Fruit fly (Drosophila melanogaster) whole organism, embryonic: ENCODE results near the gene esg.
A peak's percentile ranks its signal among the peaks of the same experiment; 100 is the strongest.

Source experiments
- CG10979 ChIP-seq: fragments of 200-800 bp; sonication (Bioruptor generic); optimal IDR thresholded peaks from 2 replicates; lab custom pipeline; 2018; ENCODE audit warnings: missing biosample characterization, mild to moderate bottlenecking, missing genetic modification characterization, moderate library complexity
- CG12104 ChIP-seq: fragments of 200-800 bp; sonication (Bioruptor generic); optimal IDR thresholded peaks from 3 replicates; lab custom pipeline; 2016; ENCODE audit warnings: missing biosample characterization, missing genetic modification characterization
- CG14710 ChIP-seq: fragments of 200-800 bp; sonication (Bioruptor generic); optimal IDR thresholded peaks from 3 replicates; lab custom pipeline; 2019; ENCODE audit warnings: missing biosample characterization, mild to moderate bottlenecking, missing genetic modification characterization, moderate library complexity
- CG17328 ChIP-seq: fragments of 200-800 bp; sonication (Bioruptor generic); IDR thresholded peaks from 2 replicates; pipeline ENCODE4 v1.3.6; 2022; ENCODE audit warnings: missing biosample characterization, missing genetic modification characterization
- CG17361 ChIP-seq: fragments of 200-800 bp; sonication (Bioruptor generic); IDR thresholded peaks from 3 replicates; pipeline ENCODE4 v1.3.6; 2022; ENCODE audit warnings: missing biosample characterization, missing genetic modification characterization
- CG17829 ChIP-seq: fragments of 200-800 bp; optimal IDR thresholded peaks from 2 replicates; lab custom pipeline; 2019; ENCODE audit warnings: missing biosample characterization, mild to moderate bottlenecking, missing genetic modification characterization, moderate library complexity
- CG18262 ChIP-seq: fragments of 200-800 bp; optimal IDR thresholded peaks from 3 replicates; lab custom pipeline; 2019; ENCODE audit warnings: missing biosample characterization, mild to moderate bottlenecking, missing genetic modification characterization, moderate library complexity
- CG2712 ChIP-seq: fragments of 200-800 bp; optimal IDR thresholded peaks from 3 replicates; lab custom pipeline; 2019; ENCODE audit warnings: missing biosample characterization, mild to moderate bottlenecking, missing genetic modification characterization, moderate library complexity
- CG4424 ChIP-seq: fragments of 200-800 bp; sonication (Bioruptor generic); optimal IDR thresholded peaks from 3 replicates; lab custom pipeline; 2016; ENCODE audit warnings: missing biosample characterization, missing genetic modification characterization
- CG8281 ChIP-seq: fragments of 200-800 bp; sonication (Bioruptor generic); optimal IDR thresholded peaks from 2 replicates; lab custom pipeline; 2018; ENCODE audit warnings: missing biosample characterization, mild to moderate bottlenecking, missing genetic modification characterization, moderate library complexity
- Drgx ChIP-seq: fragments of 200-800 bp; sonication (Bioruptor generic); IDR thresholded peaks from 2 replicates; pipeline ENCODE4 v1.3.6; 2022; ENCODE audit warnings: missing biosample characterization, missing genetic modification characterization
- Eip74EF ChIP-seq, 2 experiments: fragments of 200-800 bp in 1 of 2; fragments of >200 bp in 1 of 2; sonication (Bioruptor generic) in 1 of 2; optimal IDR thresholded peaks; 2 replicates each; lab custom pipeline; 2017 to 2019; ENCODE audit warnings: missing biosample characterization in 2 of 2, missing genetic modification characterization in 2 of 2, mild to moderate bottlenecking in 1 of 2, moderate library complexity in 1 of 2
- Ets65A ChIP-seq: fragments of 200-800 bp; sonication (Bioruptor generic); peaks from one replicate; lab custom pipeline; 2016; ENCODE audit warnings: missing biosample characterization, missing genetic modification characterization
- ara ChIP-seq: fragments of 200-800 bp; sonication (Bioruptor generic); IDR thresholded peaks from 2 replicates; pipeline ENCODE4 v1.3.6; 2022; ENCODE audit warnings: missing biosample characterization, missing genetic modification characterization
- bsh ChIP-seq, 2 experiments: fragments of 200-800 bp; sonication (Bioruptor generic); optimal IDR thresholded peaks; 2 replicates each; lab custom pipeline; 2017 to 2018; ENCODE audit warnings: mild to moderate bottlenecking in 2 of 2, missing biosample characterization in 2 of 2, missing genetic modification characterization in 2 of 2, moderate library complexity in 1 of 2
- cad ChIP-seq: fragments of >200 bp; optimal IDR thresholded peaks from 2 replicates; lab custom pipeline; 2017; ENCODE audit warnings: missing biosample characterization, missing genetic modification characterization
- dmrt11E ChIP-seq: fragments of 200-800 bp; sonication (Bioruptor generic); optimal IDR thresholded peaks from 3 replicates; lab custom pipeline; 2018; ENCODE audit warnings: missing biosample characterization, mild to moderate bottlenecking, missing genetic modification characterization, moderate library complexity
- lola ChIP-seq, 3 experiments: fragments of >200 bp in 2 of 3; fragments of 200-800 bp in 1 of 3; sonication (Bioruptor generic) in 1 of 3; optimal IDR thresholded peaks; 2 replicates each; lab custom pipeline; 2017 to 2019; ENCODE audit warnings: missing biosample characterization in 3 of 3, missing genetic modification characterization in 3 of 3, mild to moderate bottlenecking in 1 of 3, moderate library complexity in 1 of 3
- nom ChIP-seq: fragments of 200-800 bp; sonication (Bioruptor generic); optimal IDR thresholded peaks from 2 replicates; lab custom pipeline; 2017; ENCODE audit warnings: missing biosample characterization, missing genetic modification characterization, mild to moderate bottlenecking, moderate library complexity, missing genetic modification reagents
- rib ChIP-seq: fragments of 200-800 bp; sonication (Bioruptor generic); IDR thresholded peaks from 2 replicates; pipeline ENCODE4 v1.3.6; 2022; ENCODE audit warnings: missing biosample characterization, missing genetic modification characterization
- sens ChIP-seq: fragments of 200-800 bp; sonication (Bioruptor generic); peaks from one replicate; lab custom pipeline; 2016; ENCODE audit warnings: missing biosample characterization, missing genetic modification characterization
- vnd ChIP-seq: fragments of 200-800 bp; sonication (Bioruptor generic); IDR thresholded peaks from 3 replicates; pipeline ENCODE4 v1.3.6; 2022; ENCODE audit warnings: missing biosample characterization, missing genetic modification characterization; ENCODE audit not compliant: partially characterized antibody

The esg gene

dm6 chr2L:15383026-15383575, 49.4 kb downstream of the esg start:
- TF ChIP-seq ara (no peak), Drgx (GFP tag; lab: Robert Waterston, UW) (peak; percentile 35; the same call in 1 of the 2 replicates), sens (peak; percentile 68), Ets65A (GFP tag; lab: Kevin White, UChicago) (peak; percentile 61), vnd (GFP tag; lab: Robert Waterston, UW) (no peak)
- TF ChIP-seq, all 482 proteins: peak for 3

DNA sequence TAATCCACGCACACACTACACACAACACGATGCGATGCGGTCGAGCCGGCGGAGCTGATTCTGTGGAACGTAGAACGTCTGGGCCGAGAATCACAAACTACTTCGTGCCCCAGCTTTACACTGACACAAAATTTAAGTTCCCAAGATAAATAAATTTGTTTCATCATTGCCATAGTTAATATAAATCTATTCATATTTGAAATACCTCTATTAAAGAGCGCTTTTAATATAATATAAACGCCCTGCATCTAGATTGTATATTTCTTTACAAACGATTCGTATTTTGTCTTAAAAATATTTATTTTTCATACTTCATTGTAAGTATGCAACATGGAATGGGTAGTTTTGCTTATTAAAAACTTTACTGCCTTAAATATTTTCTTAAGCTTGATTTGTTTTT, 51.7 kb downstream of the esg start:
- TF ChIP-seq CG17829 (tag; lab: Kevin White, UChicago), result no peak
- TF ChIP-seq CG12104 (GFP tag; lab: Kevin White, UChicago), result no peak
- TF ChIP-seq CG10979 (tag; lab: Kevin White, UChicago), result peak; percentile 27
- peak; percentile 21 for TF ChIP-seq CG2712 (tag; lab: Kevin White, UChicago)
- TF ChIP-seq cad (GFP tag; lab: Kevin White, UChicago), result no peak
- TF ChIP-seq rib (GFP tag; lab: Robert Waterston, UW), result no peak
- TF ChIP-seq lola (GFP tag; optimal IDR thresholded peaks at IDR 0.05; lab: Kevin White, UChicago), result peak in 1 of 3 experiments; percentile 27
- TF ChIP-seq CG17328 (GFP tag; lab: Robert Waterston, UW), result no peak
- peak; percentile 12 for TF ChIP-seq nom (GFP tag; lab: Kevin White, UChicago)
- TF ChIP-seq bsh (GFP tag; optimal IDR thresholded peaks at IDR 0.05; lab: Kevin White, UChicago), result peak in 1 of 2 experiments; percentile 40
- TF ChIP-seq CG4424 (GFP tag; lab: Kevin White, UChicago), result no peak
- TF ChIP-seq CG18262 (tag; lab: Kevin White, UChicago), result peak; percentile 44
- TF ChIP-seq CG8281 (tag; lab: Kevin White, UChicago), result no peak
- TF ChIP-seq CG14710 (tag; lab: Kevin White, UChicago), result peak; percentile 13
- peak; percentile 39 for TF ChIP-seq dmrt11E (tag; lab: Kevin White, UChicago)
- 0 out of 3 replicates have a peak, but pooled peaks have one; percentile 31 for TF ChIP-seq CG17361 (GFP tag; lab: Robert Waterston, UW)
- no peak for TF ChIP-seq Eip74EF (GFP tag; optimal IDR thresholded peaks at IDR 0.05; lab: Kevin White, UChicago)
